Worm (Caenorhabditis elegans): ENCODE results near the gene abf-4.
A peak's percentile ranks its signal among the peaks of the same experiment; 100 is the strongest.

Gene abf-4

DNA sequence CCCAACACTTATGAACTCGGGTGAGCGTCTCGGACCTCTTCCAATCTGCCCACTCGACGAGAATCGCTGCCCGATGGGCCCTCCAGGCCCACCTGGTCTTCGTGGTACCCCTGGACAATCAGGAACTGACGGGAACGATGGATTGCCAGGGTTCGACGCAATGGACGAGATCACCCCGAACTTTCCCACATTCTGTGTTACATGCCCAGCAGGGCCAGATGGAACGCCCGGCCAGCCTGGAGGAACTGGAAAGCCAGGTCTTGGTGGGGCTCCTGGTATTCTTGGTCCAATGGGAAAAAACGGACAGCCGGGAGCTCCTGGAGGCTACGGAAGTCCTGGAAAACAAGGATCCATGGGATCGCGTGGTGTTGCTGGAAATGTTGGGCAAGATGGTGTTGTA is 42.5 kb upstream of the abf-4 start:
- TF ChIP-seq sptf-1 (tag; optimal IDR thresholded peaks at IDR 0.05) (no peak), sox-4 (tag; optimal IDR thresholded peaks at IDR 0.05) (no peak), elt-3 (tag; optimal IDR thresholded peaks at IDR 0.05) (no peak), ceh-8 (GFP tag; optimal IDR thresholded peaks at IDR 0.05) (no peak), nhr-12 (tag; optimal IDR thresholded peaks at IDR 0.05) (no peak), mep-1 (tag; optimal IDR thresholded peaks at IDR 0.05) (no peak), F16B12.6 (tag; optimal IDR thresholded peaks at IDR 0.05) (no peak), ceh-63 (GFP tag; optimal IDR thresholded peaks at IDR 0.05) (no peak), Y116A8C.19 (tag; optimal IDR thresholded peaks at IDR 0.05; ENCODE audit: borderline replicate concordance) (no peak), nhr-237 (tag; optimal IDR thresholded peaks at IDR 0.05) (no peak), hlh-4 (tag; optimal IDR thresholded peaks at IDR 0.05) (no peak), pag-3 (tag; optimal IDR thresholded peaks at IDR 0.05; ENCODE audit: borderline replicate concordance, insufficient read depth) (no peak), isw-1 (GFP tag; IDR thresholded peaks at IDR 0.05) (no peak), lir-3 (tag; optimal IDR thresholded peaks at IDR 0.05; ENCODE audit: poor library complexity) (no peak), blmp-1 (tag; optimal IDR thresholded peaks at IDR 0.05) (no peak), nhr-85 (tag) (no peak), nhr-20 (tag; optimal IDR thresholded peaks at IDR 0.05) (no peak), efl-1 (optimal IDR thresholded peaks at IDR 0.05) (no peak), efl-1 (GFP tag; optimal IDR thresholded peaks at IDR 0.05 in 1 of 2) (no peak), ceh-88 (GFP tag; IDR thresholded peaks at IDR 0.05) (no peak), nhr-11 (tag; optimal IDR thresholded peaks at IDR 0.05) (no peak)

DNA sequence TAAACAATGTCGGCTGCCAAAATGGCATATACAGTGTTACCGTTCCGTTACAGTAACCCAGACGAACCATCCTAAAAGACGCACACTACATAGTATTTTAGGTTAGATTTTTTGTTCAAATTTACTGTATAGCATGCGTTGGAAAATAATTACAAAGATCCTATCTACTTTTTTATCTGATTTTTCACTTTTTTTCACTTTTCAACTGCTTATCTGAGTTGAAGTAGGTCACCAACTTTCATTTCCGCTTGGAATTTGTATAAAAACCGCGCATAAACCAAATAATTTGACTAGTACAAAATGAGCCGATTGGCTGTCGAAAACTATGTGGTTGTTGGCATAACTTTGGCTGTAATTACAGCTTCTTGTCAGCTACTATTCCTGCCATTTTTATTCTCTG is 41.6 kb upstream of the abf-4 start, which contains the start of gene col-163:
col-163 (plus strand) TSS at position 301 of the 400 bp plus-strand sequence.
- no peak for TF ChIP-seq nhr-28 (tag; optimal IDR thresholded peaks at IDR 0.05)
- TF ChIP-seq pag-3 (tag; optimal IDR thresholded peaks at IDR 0.05; ENCODE audit: borderline replicate concordance, insufficient read depth), result no peak
- TF ChIP-seq sox-4 (tag; optimal IDR thresholded peaks at IDR 0.05), result no peak
- no peak for TF ChIP-seq lir-3 (tag; optimal IDR thresholded peaks at IDR 0.05; ENCODE audit: poor library complexity)
- no peak for TF ChIP-seq grh-1 (GFP tag; IDR thresholded peaks at IDR 0.05)
- peak; percentile 50 for TF ChIP-seq blmp-1 (tag; optimal IDR thresholded peaks at IDR 0.05)
- TF ChIP-seq lin-13 (GFP tag; optimal IDR thresholded peaks at IDR 0.05), result no peak

DNA sequence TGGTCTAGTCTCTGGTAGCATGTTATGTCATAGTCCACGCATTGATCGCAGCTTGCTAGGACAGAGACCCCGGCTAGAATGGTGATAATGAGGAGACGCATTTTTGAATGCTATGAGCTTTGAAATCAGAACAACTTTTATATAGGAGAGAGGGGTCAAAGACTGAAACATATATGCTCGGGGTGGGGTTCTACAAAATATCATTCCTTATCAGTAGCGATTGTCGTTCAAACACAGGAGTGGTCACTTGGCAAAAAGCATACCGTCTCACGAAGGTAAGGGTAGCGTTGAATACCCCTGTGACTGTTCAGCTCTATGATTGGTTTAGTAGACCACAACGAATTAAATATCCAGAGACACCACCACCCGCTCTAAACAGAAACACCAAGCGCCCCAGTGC is 38.9 kb upstream of the abf-4 start, which contains the start of gene F46B3.1:
F46B3.1 (minus strand) TSS at position 101 of the 400 bp plus-strand sequence.
- TF ChIP-seq rnt-1 (tag; optimal IDR thresholded peaks at IDR 0.05) (no peak), tbx-2 (tag; optimal IDR thresholded peaks at IDR 0.05) (no peak), lin-35 (GFP tag; optimal IDR thresholded peaks at IDR 0.05) (no peak), efl-3 (GFP tag; optimal IDR thresholded peaks at IDR 0.05) (no peak), nhr-20 (tag; optimal IDR thresholded peaks at IDR 0.05) (no peak), Y116A8C.19 (tag; optimal IDR thresholded peaks at IDR 0.05; ENCODE audit: borderline replicate concordance) (no peak), nhr-76 (tag; optimal IDR thresholded peaks at IDR 0.05) (no peak), swsn-7 (tag; optimal IDR thresholded peaks at IDR 0.05) (no peak), dsc-1 (tag; optimal IDR thresholded peaks at IDR 0.05) (no peak), egl-27 (tag; optimal IDR thresholded peaks at IDR 0.05) (no peak), hpl-2 (GFP tag; optimal IDR thresholded peaks at IDR 0.05) (no peak)

DNA sequence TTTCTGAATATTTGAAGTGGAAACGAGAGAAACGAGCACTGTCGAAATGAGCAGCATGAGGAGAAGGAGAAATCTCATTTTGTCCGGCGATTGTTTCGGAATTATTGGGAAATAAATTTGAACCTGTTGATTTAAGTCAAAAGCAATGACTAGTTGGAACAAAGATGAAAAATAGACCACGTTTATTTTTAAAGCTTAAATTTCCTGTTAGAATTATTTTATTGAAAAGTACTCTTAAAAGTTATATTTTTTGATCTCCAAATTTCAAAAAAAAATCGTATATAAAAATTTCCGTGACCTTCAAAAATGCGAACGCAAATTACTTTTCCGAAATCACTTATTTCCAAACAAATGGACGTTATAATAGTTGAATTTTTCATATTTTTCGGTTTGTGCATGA is 37.5 kb upstream of the abf-4 start, which contains the start of gene F26F2.11:
F26F2.11 (minus strand) TSS at position 101 of the 400 bp plus-strand sequence.
- no peak for TF ChIP-seq hlh-4 (tag; optimal IDR thresholded peaks at IDR 0.05)
- no peak for TF ChIP-seq xbp-1 (tag; optimal IDR thresholded peaks at IDR 0.05)
- no peak for TF ChIP-seq isw-1 (GFP tag; IDR thresholded peaks at IDR 0.05)
- TF ChIP-seq lin-39 (tag; optimal IDR thresholded peaks at IDR 0.05), result no peak
- no peak for TF ChIP-seq nhr-90 (tag; optimal IDR thresholded peaks at IDR 0.05; ENCODE audit: poor library complexity)
- TF ChIP-seq aly-2 (tag; optimal IDR thresholded peaks at IDR 0.05), result no peak
- no peak for TF ChIP-seq swsn-7 (tag; optimal IDR thresholded peaks at IDR 0.05)
- TF ChIP-seq rnt-1 (tag; optimal IDR thresholded peaks at IDR 0.05), result no peak
- TF ChIP-seq sptf-1 (tag; optimal IDR thresholded peaks at IDR 0.05), result no peak
